Fruit fly (Drosophila melanogaster) whole organism, embryonic: ENCODE results near the gene prd1.
A peak's percentile ranks its signal among the peaks of the same experiment; 100 is the strongest.

Experiments
- Adf1 ChIP-seq: fragments of 200-800 bp; sonication (Bioruptor generic); IDR thresholded peaks from 2 replicates; pipeline ENCODE4 v1.3.6; 2022; ENCODE audit warnings: missing biosample characterization, missing genetic modification characterization
- Aef1 ChIP-seq: fragments of 200-800 bp; sonication (Bioruptor generic); IDR thresholded peaks from 3 replicates; pipeline ENCODE4 v1.3.6; 2022; ENCODE audit warnings: missing biosample characterization, missing genetic modification characterization
- CG10543 ChIP-seq: fragments of 200-800 bp; sonication (Bioruptor generic); optimal IDR thresholded peaks from 3 replicates; lab custom pipeline; 2017; ENCODE audit warnings: missing biosample characterization, mild to moderate bottlenecking, missing genetic modification characterization, moderate library complexity
- CG11695 ChIP-seq: fragments of 200-800 bp; sonication (Bioruptor generic); IDR thresholded peaks from 3 replicates; pipeline ENCODE4 v1.3.6; 2022; ENCODE audit warnings: missing biosample characterization, missing genetic modification characterization
- CG13287 ChIP-seq: fragments of 200-800 bp; sonication (Bioruptor generic); IDR thresholded peaks from 2 replicates; pipeline ENCODE4 v1.3.6; 2022; ENCODE audit warnings: missing biosample characterization, missing genetic modification characterization; ENCODE audit not compliant: partially characterized antibody
- CG15514 ChIP-seq: fragments of 200-800 bp; sonication (Bioruptor generic); optimal IDR thresholded peaks from 3 replicates; lab custom pipeline; 2017; ENCODE audit warnings: missing biosample characterization, missing genetic modification characterization, mild to moderate bottlenecking, moderate library complexity, missing genetic modification reagents
- CG16779 ChIP-seq: fragments of 200-800 bp; sonication (Bioruptor generic); IDR thresholded peaks from 2 replicates; pipeline ENCODE4 v1.3.6; 2022; ENCODE audit warnings: missing biosample characterization, missing genetic modification characterization
- CG17186 ChIP-seq: fragments of 200-800 bp; sonication (Bioruptor generic); optimal IDR thresholded peaks from 3 replicates; lab custom pipeline; 2017; ENCODE audit warnings: missing biosample characterization, missing genetic modification reagents, missing genetic modification characterization
- CG2120 ChIP-seq: fragments of 200-800 bp; sonication (Bioruptor generic); optimal IDR thresholded peaks from 3 replicates; lab custom pipeline; 2016; ENCODE audit warnings: missing biosample characterization, missing genetic modification characterization
- CG32532 ChIP-seq: fragments of 200-800 bp; sonication (Bioruptor generic); IDR thresholded peaks from 2 replicates; pipeline ENCODE4 v1.3.6; 2022; ENCODE audit warnings: missing biosample characterization, missing genetic modification characterization
- CG42726 ChIP-seq: fragments of 200-800 bp; sonication (Bioruptor generic); IDR thresholded peaks from 2 replicates; pipeline ENCODE4 v1.3.6; 2022; ENCODE audit warnings: missing biosample characterization, missing genetic modification characterization; ENCODE audit not compliant: partially characterized antibody
- CG6654 ChIP-seq: fragments of 200-800 bp; sonication (Bioruptor generic); optimal IDR thresholded peaks from 2 replicates; lab custom pipeline; 2017; ENCODE audit warnings: missing biosample characterization, mild to moderate bottlenecking, missing genetic modification characterization
- CG7963 ChIP-seq: fragments of 200-800 bp; sonication (Bioruptor generic); IDR thresholded peaks from 3 replicates; pipeline ENCODE4 v1.3.6; 2022; ENCODE audit warnings: missing biosample characterization, missing genetic modification characterization; ENCODE audit not compliant: partially characterized antibody
- CHES-1-like ChIP-seq: fragments of 200-800 bp; sonication (Bioruptor generic); optimal IDR thresholded peaks from 2 replicates; lab custom pipeline; 2016; ENCODE audit warnings: missing biosample characterization, missing genetic modification characterization
- CTCF ChIP-seq: fragments of 200-800 bp; sonication (Bioruptor generic); optimal IDR thresholded peaks from 2 replicates; lab custom pipeline; 2017; ENCODE audit warnings: missing biosample characterization, mild to moderate bottlenecking, missing genetic modification characterization, moderate library complexity
- CoRest ChIP-seq: fragments of 200-800 bp; sonication (Bioruptor generic); optimal IDR thresholded peaks from 3 replicates; lab custom pipeline; 2018; ENCODE audit warnings: missing biosample characterization, mild to moderate bottlenecking, missing genetic modification characterization, moderate library complexity
- Doc3 ChIP-seq: fragments of 200-800 bp; sonication (Bioruptor generic); IDR thresholded peaks from 3 replicates; pipeline ENCODE4 v1.3.6; 2022; ENCODE audit warnings: missing biosample characterization, missing genetic modification characterization; ENCODE audit not compliant: partially characterized antibody
- Ets65A ChIP-seq: fragments of 200-800 bp; sonication (Bioruptor generic); peaks from one replicate; lab custom pipeline; 2016; ENCODE audit warnings: missing biosample characterization, missing genetic modification characterization
- Gug ChIP-seq: fragments of 200-800 bp; sonication (Bioruptor generic); IDR thresholded peaks from 4 replicates; pipeline ENCODE4 v1.3.6; 2022; ENCODE audit warnings: missing biosample characterization, missing genetic modification characterization
- HLH4C ChIP-seq: fragments of 200-800 bp; sonication (Bioruptor generic); IDR thresholded peaks from 3 replicates; pipeline ENCODE4 v1.3.6; 2022; ENCODE audit warnings: missing biosample characterization, missing genetic modification characterization; ENCODE audit not compliant: partially characterized antibody
- HLH54F ChIP-seq: fragments of 200-800 bp; sonication (Bioruptor generic); optimal IDR thresholded peaks from 3 replicates; lab custom pipeline; 2016; ENCODE audit warnings: missing biosample characterization, missing genetic modification characterization
- HmgD ChIP-seq: fragments of 200-800 bp; sonication (Bioruptor generic); optimal IDR thresholded peaks from 3 replicates; lab custom pipeline; 2016; ENCODE audit warnings: missing biosample characterization, missing genetic modification characterization
- Lhr ChIP-seq: fragments of 200-800 bp; sonication (Bioruptor generic); optimal IDR thresholded peaks from 3 replicates; lab custom pipeline; 2017; ENCODE audit warnings: mild to moderate bottlenecking, missing biosample characterization, missing genetic modification reagents, missing genetic modification characterization
- MESR4 ChIP-seq: fragments of 200-800 bp; sonication (Bioruptor generic); optimal IDR thresholded peaks from 2 replicates; lab custom pipeline; 2018; ENCODE audit warnings: missing biosample characterization, mild to moderate bottlenecking, missing genetic modification characterization, moderate library complexity
- Opbp ChIP-seq: fragments of 200-800 bp; sonication (Bioruptor generic); IDR thresholded peaks from 3 replicates; pipeline ENCODE4 v1.3.6; 2022; ENCODE audit warnings: missing biosample characterization, missing genetic modification characterization; ENCODE audit not compliant: partially characterized antibody
- Rx ChIP-seq: fragments of 200-800 bp; sonication (Bioruptor generic); IDR thresholded peaks from 2 replicates; pipeline ENCODE4 v1.3.6; 2022; ENCODE audit warnings: missing biosample characterization, missing genetic modification characterization
- YL-1 ChIP-seq: fragments of 200-800 bp; sonication (Bioruptor generic); optimal IDR thresholded peaks from 3 replicates; lab custom pipeline; 2017; ENCODE audit warnings: missing biosample characterization, mild to moderate bottlenecking, missing genetic modification characterization
- ash1 ChIP-seq: fragments of 200-800 bp; sonication (Bioruptor generic); optimal IDR thresholded peaks from 2 replicates; lab custom pipeline; 2018; ENCODE audit warnings: missing biosample characterization, mild to moderate bottlenecking, missing genetic modification characterization
- ato ChIP-seq: fragments of 200-800 bp; sonication (Bioruptor generic); IDR thresholded peaks from 2 replicates; pipeline ENCODE4 v1.3.6; 2022; ENCODE audit warnings: missing biosample characterization, missing genetic modification characterization; ENCODE audit not compliant: partially characterized antibody
- az2 ChIP-seq: fragments of 200-800 bp; sonication (Bioruptor generic); optimal IDR thresholded peaks from 3 replicates; lab custom pipeline; 2016; ENCODE audit warnings: missing biosample characterization, missing genetic modification characterization
- bbx ChIP-seq: fragments of 200-800 bp; sonication (Bioruptor generic); IDR thresholded peaks from 2 replicates; pipeline ENCODE4 v1.3.6; 2022; ENCODE audit warnings: missing biosample characterization, missing genetic modification characterization; ENCODE audit not compliant: partially characterized antibody
- cas ChIP-seq: fragments of 200-800 bp; sonication (Bioruptor generic); IDR thresholded peaks from 2 replicates; pipeline ENCODE4 v1.3.6; 2022; ENCODE audit warnings: missing biosample characterization, missing genetic modification characterization
- chif ChIP-seq, 2 experiments: fragments of 200-800 bp; sonication (Bioruptor generic); optimal IDR thresholded peaks; 3 replicates each; lab custom pipeline; 2016; ENCODE audit warnings: missing biosample characterization in 2 of 2, missing genetic modification characterization in 2 of 2
- ci ChIP-seq: fragments of 200-800 bp; sonication (Bioruptor generic); IDR thresholded peaks from 3 replicates; pipeline ENCODE4 v1.3.6; 2022; ENCODE audit warnings: missing biosample characterization, missing genetic modification characterization
- ewg ChIP-seq: fragments of 200-800 bp; sonication (Bioruptor generic); optimal IDR thresholded peaks from 3 replicates; lab custom pipeline; 2017; ENCODE audit warnings: mild to moderate bottlenecking, missing biosample characterization, missing genetic modification reagents, missing genetic modification characterization
- eyg ChIP-seq: fragments of 200-800 bp; sonication (Bioruptor generic); optimal IDR thresholded peaks from 3 replicates; lab custom pipeline; 2016; ENCODE audit warnings: missing biosample characterization, missing genetic modification characterization
- gsb-n ChIP-seq: fragments of 200-800 bp; sonication (Bioruptor generic); optimal IDR thresholded peaks from 3 replicates; lab custom pipeline; 2018; ENCODE audit warnings: missing biosample characterization, mild to moderate bottlenecking, missing genetic modification characterization
- her ChIP-seq: fragments of 200-800 bp; sonication (Bioruptor generic); optimal IDR thresholded peaks from 2 replicates; lab custom pipeline; 2016; ENCODE audit warnings: missing biosample characterization, missing genetic modification characterization
- inv ChIP-seq: fragments of 200-800 bp; sonication (Bioruptor generic); IDR thresholded peaks from 2 replicates; pipeline ENCODE4 v1.3.6; 2022; ENCODE audit warnings: missing biosample characterization, missing genetic modification characterization; ENCODE audit not compliant: partially characterized antibody
- maf-S ChIP-seq: fragments of 200-800 bp; sonication (Bioruptor generic); optimal IDR thresholded peaks from 2 replicates; lab custom pipeline; 2016; ENCODE audit warnings: missing biosample characterization, missing genetic modification characterization
- nmo ChIP-seq: fragments of 200-800 bp; sonication (Bioruptor generic); optimal IDR thresholded peaks from 2 replicates; lab custom pipeline; 2018; ENCODE audit warnings: missing biosample characterization, mild to moderate bottlenecking, missing genetic modification characterization, moderate library complexity
- pb ChIP-seq: fragments of 200-800 bp; sonication (Bioruptor generic); optimal IDR thresholded peaks from 3 replicates; lab custom pipeline; 2016; ENCODE audit warnings: missing biosample characterization, missing genetic modification characterization
- phol ChIP-seq: fragments of 200-800 bp; sonication (Bioruptor generic); optimal IDR thresholded peaks from 3 replicates; lab custom pipeline; 2018; ENCODE audit warnings: missing biosample characterization, mild to moderate bottlenecking, missing genetic modification characterization, moderate library complexity
- prd ChIP-seq, 3 experiments: fragments of >200 bp in 2 of 3; fragments of 200-800 bp in 1 of 3; sonication (Bioruptor generic) in 1 of 3; optimal IDR thresholded peaks in 2 of 3; IDR thresholded peaks in 1 of 3; 2 replicates in 2 of 3; 3 replicates in 1 of 3; pipeline versions ENCODE4 v1.3.6 to Lab custom; 2017 to 2022; ENCODE audit warnings: missing biosample characterization in 1 of 3, missing genetic modification characterization in 1 of 3
- pum ChIP-seq: fragments of 200-800 bp; sonication (Bioruptor generic); optimal IDR thresholded peaks from 2 replicates; lab custom pipeline; 2016; ENCODE audit warnings: missing biosample characterization, missing genetic modification characterization
- ranshi ChIP-seq: fragments of 200-800 bp; sonication (Bioruptor generic); IDR thresholded peaks from 2 replicates; pipeline ENCODE4 v1.3.6; 2022; ENCODE audit warnings: missing biosample characterization, missing genetic modification characterization
- sens ChIP-seq: fragments of 200-800 bp; sonication (Bioruptor generic); peaks from one replicate; lab custom pipeline; 2016; ENCODE audit warnings: missing biosample characterization, missing genetic modification characterization
- sob ChIP-seq: fragments of 200-800 bp; sonication (Bioruptor generic); IDR thresholded peaks from 2 replicates; pipeline ENCODE4 v1.3.6; 2022; ENCODE audit warnings: missing biosample characterization, missing genetic modification characterization
- tin ChIP-seq: fragments of 200-800 bp; sonication (Bioruptor generic); optimal IDR thresholded peaks from 3 replicates; lab custom pipeline; 2016; ENCODE audit warnings: missing biosample characterization, missing genetic modification characterization
- ttk ChIP-seq: fragments of 200-800 bp; sonication (Bioruptor generic); IDR thresholded peaks from 2 replicates; pipeline ENCODE4 v2.1.2; 2022; ENCODE audit warnings: missing biosample characterization, missing genetic modification characterization

prd1 gene

DNA sequence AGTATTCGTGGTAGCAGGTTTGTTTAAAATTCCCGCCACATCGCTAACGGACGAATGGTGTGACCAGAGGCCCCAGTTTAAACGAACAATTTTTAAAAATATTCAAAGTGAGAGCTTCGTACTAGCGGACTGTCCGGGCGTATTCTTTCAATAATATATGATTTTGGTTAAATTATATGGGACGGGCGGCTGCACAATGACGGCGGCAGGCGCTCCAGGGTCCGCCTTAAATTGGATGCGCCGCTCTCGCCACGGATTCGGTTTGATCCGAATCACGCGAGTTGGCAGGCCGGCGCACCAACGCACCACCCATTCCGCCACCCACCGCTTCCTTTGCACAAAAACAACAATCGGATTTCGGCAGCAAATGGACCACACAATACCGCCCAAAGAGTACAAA lies 51.5 kb downstream of the prd1 start, which contains the start of gene CG14721 (continued):
- TF ChIP-seq sob (no peak), ash1 (no peak), phol (tag; lab: Kevin White, UChicago) (peak; percentile 50), Aef1 (GFP tag; lab: Robert Waterston, UW) (peak; percentile 54), ewg (GFP tag; lab: Kevin White, UChicago) (peak; percentile 62), Doc3 (GFP tag; lab: Robert Waterston, UW) (no peak; the same call in 2 of the 3 replicates), CG15514 (peak; percentile 86), Ets65A (GFP tag; lab: Kevin White, UChicago) (no peak), CG32532 (GFP tag; lab: Robert Waterston, UW) (peak; percentile 48; the same call in 1 of the 2 replicates), bbx (GFP tag; lab: Robert Waterston, UW) (peak; percentile 22; the same call in 1 of the 2 replicates), pb (no peak), ci (GFP tag; lab: Robert Waterston, UW) (peak; percentile 38; the same call in 2 of the 3 replicates), Rx (GFP tag; lab: Robert Waterston, UW) (peak; percentile 21; the same call in 1 of the 2 replicates), CG16779 (GFP tag; lab: Robert Waterston, UW) (no peak), MESR4 (GFP tag; lab: Kevin White, UChicago) (peak; percentile 45), CG17186 (GFP tag; lab: Kevin White, UChicago) (peak; percentile 95), CG7963 (GFP tag; lab: Robert Waterston, UW) (no peak), CG42726 (no peak), eyg (GFP tag; lab: Kevin White, UChicago) (no peak), Opbp (GFP tag; lab: Robert Waterston, UW) (peak; percentile 41; the same call in 1 of the 3 replicates), nmo (GFP tag; lab: Kevin White, UChicago) (peak; percentile 54), chif (GFP tag; optimal IDR thresholded peaks at IDR 0.05; lab: Kevin White, UChicago) (peak in 1 of 2 experiments; percentile 25), Lhr (GFP tag; lab: Kevin White, UChicago) (peak; percentile 57), cas (GFP tag; lab: Robert Waterston, UW) (no peak), ato (GFP tag; lab: Robert Waterston, UW) (no peak; the same call in 1 of the 2 replicates), CG10543 (GFP tag; lab: Kevin White, UChicago) (no peak), CG11695 (GFP tag; lab: Robert Waterston, UW) (0 out of 3 replicates have a peak, but pooled peaks have one; percentile 32), HLH54F (GFP tag; lab: Kevin White, UChicago) (peak; percentile 3), sens (peak; percentile 85), CG13287 (peak; percentile 62), Gug (GFP tag; lab: Robert Waterston, UW) (peak; percentile 24; the same call in 1 of the 4 replicates), CHES-1-like (peak; percentile 15), tin (GFP tag; lab: Kevin White, UChicago) (peak; percentile 10), pum (peak; percentile 33), Adf1 (GFP tag; lab: Robert Waterston, UW) (peak; percentile 32), CG2120 (no peak), ranshi (peak; percentile 18; the same call in 1 of the 2 replicates), az2 (GFP tag; lab: Kevin White, UChicago) (peak; percentile 19), maf-S (no peak), CTCF (GFP tag; lab: Kevin White, UChicago) (peak; percentile 51), CG6654 (no peak), ttk (GFP tag; lab: Robert Waterston, UW) (no peak), HLH4C (GFP tag; lab: Robert Waterston, UW) (peak; percentile 37; the same call in 1 of the 3 replicates), CoRest (tag; lab: Kevin White, UChicago) (peak; percentile 56), HmgD (GFP tag; lab: Kevin White, UChicago) (peak; percentile 71), gsb-n (tag; lab: Kevin White, UChicago) (no peak), inv (GFP tag; lab: Robert Waterston, UW) (peak; percentile 23; the same call in 1 of the 2 replicates), her (GFP tag; lab: Kevin White, UChicago) (no peak), prd (optimal IDR thresholded peaks at IDR 0.05; lab: Kevin White, UChicago) (no peak), prd (GFP tag; IDR thresholded peaks at IDR 0.05; lab: Robert Waterston, UW) (peak; percentile 38; the same call in 1 of the 3 replicates), YL-1 (GFP tag; lab: Kevin White, UChicago) (peak; percentile 31)
